Worm (Caenorhabditis elegans): ENCODE measurements around the gene Y53G8AL.3.

- TF ChIP-seq lin-32 (GFP tag; optimal IDR thresholded peaks at IDR 0.05) (no peak), unc-62 (GFP tag; optimal IDR thresholded peaks at IDR 0.05) (no peak), nhr-237 (tag; optimal IDR thresholded peaks at IDR 0.05) (no peak), elt-3 (tag; optimal IDR thresholded peaks at IDR 0.05) (no peak)
Observed at ce11 chrIII:3248307-3249037, 4.5 kb downstream of the Y53G8AL.3 start, which contains the start of gene nduf-9.

All from whole organism, mixed stage, embryonic.